Fruit fly (Drosophila melanogaster) ovary, adult (tissue): ENCODE results near the gene yem.

Experiments used
- CG17801 ChIP-seq: fragments of 200-800 bp; optimal IDR thresholded peaks from 2 replicates; lab custom pipeline; 2019; ENCODE audit warnings: missing biosample characterization, mild to moderate bottlenecking, missing genetic modification characterization, moderate library complexity; ENCODE audit not compliant: partially characterized antibody

The yem gene

DNA sequence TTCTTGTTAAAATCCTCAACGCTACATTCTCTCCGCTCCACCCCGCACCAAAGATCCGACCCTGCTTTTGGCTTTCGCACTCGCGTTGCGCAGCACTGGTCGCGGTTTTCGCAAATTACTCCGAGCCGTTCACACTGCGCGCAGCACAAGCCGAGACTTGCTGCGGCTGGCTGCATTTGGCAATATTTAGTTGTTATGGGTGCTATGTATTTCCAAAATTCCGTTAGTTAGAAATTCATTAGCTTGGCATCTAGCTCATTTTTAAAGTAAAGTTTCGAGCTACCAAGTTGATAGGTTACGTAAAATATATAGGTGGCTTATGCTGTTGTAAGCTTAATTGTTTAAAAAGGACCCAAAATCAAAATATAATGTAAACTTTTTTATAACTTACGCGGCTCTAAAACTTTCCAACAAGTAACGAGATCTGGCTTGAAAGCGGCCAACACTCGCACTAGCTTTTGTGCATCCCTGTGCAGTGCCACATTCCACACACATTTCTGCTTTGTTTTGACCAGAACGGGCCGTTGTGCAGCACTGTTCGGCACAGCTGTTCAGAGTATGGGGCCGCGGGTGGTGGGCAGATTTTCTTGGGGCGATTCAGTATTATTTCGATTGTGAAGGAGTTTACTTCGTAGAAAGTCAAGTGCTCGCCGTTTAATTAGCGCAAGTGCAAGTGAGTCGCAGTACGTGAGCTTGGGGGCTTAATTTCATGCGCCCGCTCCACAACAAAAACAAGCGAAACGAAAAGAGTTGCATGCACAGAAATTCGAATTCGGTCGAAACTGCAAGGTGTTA lies at the start of gene yem, which contains the start of gene Ctl2:
Gene yem, minus strand, starts transcription at position 63 of the 795 bp plus-strand sequence.
Gene Ctl2, plus strand, starts transcription at position 554 of the 795 bp plus-strand sequence.
- TF ChIP-seq CG17801 (GFP tag; lab: Kevin White, UChicago) = peak; percentile 41

DNA sequence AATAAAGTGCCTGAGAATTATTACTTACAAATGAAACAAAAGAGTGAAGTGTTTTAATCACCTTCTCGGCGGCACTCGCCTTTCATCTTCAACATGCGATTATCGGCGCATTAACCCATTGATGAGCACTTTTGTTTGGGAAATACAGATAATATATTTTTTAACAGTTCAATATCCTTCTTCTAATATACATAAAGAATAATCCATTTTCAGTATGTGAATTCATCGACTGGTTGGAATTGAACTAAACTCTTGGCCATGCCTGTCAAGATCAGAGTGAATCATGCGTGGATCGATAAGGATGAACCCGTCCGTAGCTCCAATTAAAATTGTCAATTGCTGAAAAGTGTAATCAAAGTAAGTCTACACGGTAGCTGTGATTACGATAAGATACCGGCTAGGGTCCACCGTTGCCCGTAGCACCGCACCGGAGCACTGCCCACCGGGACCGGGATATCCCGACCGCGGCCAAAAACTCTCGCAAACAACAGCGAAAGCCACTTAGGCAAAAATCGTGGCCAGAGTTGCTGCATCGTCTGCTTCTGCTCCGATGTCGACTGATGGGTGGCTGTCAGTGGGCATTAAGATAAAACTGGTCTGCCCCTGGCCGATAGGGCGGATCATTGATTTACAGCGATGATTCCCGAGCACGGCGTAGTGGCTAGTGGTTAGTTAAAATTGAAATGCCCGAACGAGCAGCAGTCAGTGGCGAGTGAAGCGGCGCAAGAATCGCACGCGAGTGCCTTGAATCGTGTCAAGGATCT lies 42.4 kb upstream of the yem start, which contains the start of gene CG11898:
Gene CG11898, plus strand, starts transcription at position 714 of the 764 bp plus-strand sequence.
- TF ChIP-seq CG17801 (GFP tag; lab: Kevin White, UChicago) = no peak

DNA sequence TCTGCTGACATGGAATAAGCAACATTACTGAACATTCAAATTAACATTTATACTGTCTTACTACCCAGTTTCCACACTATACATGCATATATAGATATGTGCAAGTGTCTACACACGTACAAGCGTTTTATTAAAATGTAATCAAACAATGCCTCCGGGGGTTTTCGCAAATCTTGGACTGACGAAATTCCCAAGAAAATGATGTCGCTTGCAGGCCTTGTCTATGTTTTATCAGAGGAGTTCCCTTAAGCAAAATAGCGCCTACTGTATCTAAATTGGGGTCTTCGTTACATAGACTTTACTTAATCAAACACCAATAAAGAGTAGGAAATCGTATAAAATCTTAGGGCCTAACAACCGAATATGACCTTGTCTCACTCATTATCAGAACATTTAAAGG lies 36.9 kb upstream of the yem start:
- no peak for TF ChIP-seq CG17801 (GFP tag; lab: Kevin White, UChicago)

DNA sequence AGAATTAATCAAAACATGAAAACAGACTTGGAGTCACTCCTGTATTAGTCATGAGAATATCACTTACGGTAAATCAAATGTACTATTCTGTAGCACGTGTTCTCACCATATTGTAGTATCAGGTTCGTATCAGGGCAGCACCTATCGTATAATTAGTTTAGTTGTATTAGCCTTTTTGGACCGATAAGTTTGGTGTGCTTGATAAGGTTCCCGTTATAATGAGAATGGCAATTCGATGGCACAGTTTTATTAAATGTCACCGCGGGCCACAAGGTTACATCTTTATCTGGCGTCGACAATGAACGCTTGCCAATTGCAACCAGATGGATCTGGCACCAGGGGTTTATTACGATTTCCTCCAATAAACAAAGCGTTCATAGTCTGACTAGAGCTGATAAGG lies 36.0 kb upstream of the yem start:
- no peak for TF ChIP-seq CG17801 (GFP tag; lab: Kevin White, UChicago)

DNA sequence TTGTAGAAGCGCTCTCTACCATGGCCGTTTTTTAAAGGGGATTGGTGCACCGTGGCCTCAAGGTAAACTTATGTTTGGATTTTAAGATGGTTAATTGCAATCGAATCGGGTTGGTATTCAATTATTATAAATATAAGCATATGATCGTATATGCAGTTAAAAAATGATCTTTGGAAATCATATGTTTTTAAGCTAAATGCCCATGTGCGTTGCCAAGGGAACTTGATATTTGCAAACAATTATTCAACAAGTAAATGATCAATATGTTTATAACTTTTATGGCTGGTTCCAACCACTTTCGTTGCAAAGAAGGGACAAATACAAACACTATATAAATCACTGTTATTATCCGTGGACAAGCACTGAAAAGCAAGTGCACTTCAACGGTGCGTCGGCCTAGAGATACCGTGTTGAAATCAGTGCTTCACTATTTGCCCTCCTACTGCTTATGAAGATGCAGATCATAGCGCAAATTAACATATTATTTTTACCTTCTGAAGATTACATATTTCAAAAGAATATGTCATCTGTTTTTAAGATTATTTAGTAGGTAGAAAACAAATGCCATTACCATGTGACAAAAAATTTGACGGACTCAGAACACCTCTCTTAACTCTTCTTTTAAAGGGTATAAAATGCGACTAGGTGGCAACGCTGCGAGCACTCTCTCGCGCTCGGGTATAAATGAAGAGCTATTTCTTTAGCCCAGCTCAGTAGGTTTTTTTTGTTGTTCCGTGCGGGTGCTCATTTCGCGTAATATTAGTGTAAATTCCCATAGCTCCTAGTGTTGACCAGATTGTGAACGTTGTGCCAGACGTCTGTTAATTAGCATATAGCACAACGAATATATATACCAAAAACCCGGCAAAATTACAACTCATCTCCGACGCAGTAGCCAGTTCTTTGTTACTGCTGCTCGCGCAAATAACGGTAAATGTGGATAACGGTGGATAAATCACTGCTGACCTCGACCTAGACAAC lies 35.0 kb upstream of the yem start, which contains the start of gene rdog:
Gene rdog, plus strand, starts transcription at position 705 of the 981 bp plus-strand sequence.
- TF ChIP-seq CG17801 (GFP tag; lab: Kevin White, UChicago) = peak; percentile 36

DNA sequence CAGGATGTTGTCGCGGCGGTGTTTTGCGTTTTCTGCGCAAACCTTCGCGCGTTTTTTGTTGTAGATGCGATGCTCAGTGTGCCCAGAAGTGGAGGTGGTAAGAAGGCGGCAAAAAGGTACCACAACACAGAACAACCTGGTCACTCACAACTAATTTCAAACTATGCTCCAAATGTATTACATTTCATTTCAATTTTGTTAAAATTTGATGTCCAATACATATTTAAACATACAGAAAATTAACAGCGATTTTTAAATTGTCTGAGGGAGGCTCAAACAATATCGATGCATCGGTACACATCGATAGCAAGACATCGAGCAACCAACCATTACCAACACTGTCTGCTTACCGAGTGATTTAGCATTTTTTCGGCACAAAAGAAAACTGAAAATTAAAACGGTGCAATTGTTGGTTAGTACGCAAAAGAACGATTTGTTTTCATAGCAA lies 30.5 kb upstream of the yem start, which contains the start of the genes Slbp and Rpn2:
Gene Slbp, minus strand, starts transcription at position 70 of the 448 bp plus-strand sequence.
Gene Rpn2, plus strand, starts transcription at position 328 of the 448 bp plus-strand sequence.
- TF ChIP-seq CG17801 (GFP tag; lab: Kevin White, UChicago) = peak; percentile 62

DNA sequence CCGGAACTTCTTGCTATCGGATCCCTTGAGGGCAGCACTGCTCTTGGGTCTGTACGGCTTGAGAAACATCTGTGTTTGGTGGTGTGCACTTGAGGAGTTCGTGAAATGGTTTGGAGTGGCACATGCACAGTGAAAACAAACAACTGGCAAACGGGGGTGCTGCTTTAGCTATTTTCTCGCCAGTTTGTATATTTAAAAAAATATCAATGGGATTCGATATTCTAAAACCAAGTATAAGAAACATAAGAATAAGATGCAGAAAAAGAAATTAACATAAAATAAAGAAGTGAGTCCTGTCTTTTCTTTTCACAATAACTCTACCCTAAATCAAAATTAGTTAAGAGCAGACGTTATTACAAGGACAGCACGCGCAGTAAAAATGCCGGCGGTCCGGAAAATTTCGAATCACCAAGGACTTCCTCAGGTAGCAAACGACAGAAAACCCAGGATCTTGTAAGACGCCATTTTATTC lies 29.0 kb upstream of the yem start, which contains the start of gene eIF2D:
Gene eIF2D, minus strand, starts transcription at position 174 of the 472 bp plus-strand sequence.
- TF ChIP-seq CG17801 (GFP tag; lab: Kevin White, UChicago) = peak; percentile 70

DNA sequence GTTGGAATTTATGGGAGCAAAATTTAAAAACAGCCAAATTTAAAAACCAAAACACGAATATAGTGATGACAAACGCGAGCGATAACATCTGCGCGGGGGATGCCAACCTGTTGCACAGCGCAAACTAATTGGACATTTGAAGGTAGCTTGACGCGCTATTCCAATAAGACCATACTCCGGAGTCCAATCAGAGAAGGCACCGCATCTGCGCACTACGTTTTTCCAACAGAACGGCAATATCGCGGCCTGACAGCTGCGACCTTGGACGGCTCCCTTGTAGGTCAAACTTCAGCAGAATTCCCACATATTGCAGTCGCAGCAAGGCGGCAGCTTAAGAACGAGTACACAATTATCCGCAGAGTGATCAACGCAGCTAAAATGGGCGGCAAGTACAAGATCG lies 25.4 kb upstream of the yem start, which contains the start of the genes CG11882 and Pglym78:
Gene CG11882, minus strand, starts transcription at position 101 of the 400 bp plus-strand sequence.
Gene Pglym78, plus strand, starts transcription at position 177 of the 400 bp plus-strand sequence.
- TF ChIP-seq CG17801 (GFP tag; lab: Kevin White, UChicago) = no peak

DNA sequence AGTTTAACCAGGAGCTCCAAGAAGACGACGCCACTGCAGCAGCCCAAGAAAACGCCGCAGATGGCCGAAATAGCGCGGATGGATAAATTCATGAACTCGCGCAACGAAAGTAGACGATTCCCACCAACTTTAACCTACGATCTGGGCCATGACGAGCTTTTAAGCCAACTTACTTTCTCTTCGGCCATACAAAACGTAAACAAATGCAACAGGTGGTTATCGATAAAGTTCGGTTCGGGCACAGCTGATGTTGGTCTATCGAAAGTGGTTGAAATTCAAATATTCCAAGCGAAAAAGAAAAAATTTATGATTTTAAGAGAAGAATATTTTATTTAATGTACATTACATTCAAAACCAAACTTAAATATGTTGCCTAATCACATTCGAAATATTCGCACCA lies 24.0 kb upstream of the yem start, which contains the start of gene CG14511:
Gene CG14511, minus strand, starts transcription at position 184 of the 400 bp plus-strand sequence.
- no peak for TF ChIP-seq CG17801 (GFP tag; lab: Kevin White, UChicago)

DNA sequence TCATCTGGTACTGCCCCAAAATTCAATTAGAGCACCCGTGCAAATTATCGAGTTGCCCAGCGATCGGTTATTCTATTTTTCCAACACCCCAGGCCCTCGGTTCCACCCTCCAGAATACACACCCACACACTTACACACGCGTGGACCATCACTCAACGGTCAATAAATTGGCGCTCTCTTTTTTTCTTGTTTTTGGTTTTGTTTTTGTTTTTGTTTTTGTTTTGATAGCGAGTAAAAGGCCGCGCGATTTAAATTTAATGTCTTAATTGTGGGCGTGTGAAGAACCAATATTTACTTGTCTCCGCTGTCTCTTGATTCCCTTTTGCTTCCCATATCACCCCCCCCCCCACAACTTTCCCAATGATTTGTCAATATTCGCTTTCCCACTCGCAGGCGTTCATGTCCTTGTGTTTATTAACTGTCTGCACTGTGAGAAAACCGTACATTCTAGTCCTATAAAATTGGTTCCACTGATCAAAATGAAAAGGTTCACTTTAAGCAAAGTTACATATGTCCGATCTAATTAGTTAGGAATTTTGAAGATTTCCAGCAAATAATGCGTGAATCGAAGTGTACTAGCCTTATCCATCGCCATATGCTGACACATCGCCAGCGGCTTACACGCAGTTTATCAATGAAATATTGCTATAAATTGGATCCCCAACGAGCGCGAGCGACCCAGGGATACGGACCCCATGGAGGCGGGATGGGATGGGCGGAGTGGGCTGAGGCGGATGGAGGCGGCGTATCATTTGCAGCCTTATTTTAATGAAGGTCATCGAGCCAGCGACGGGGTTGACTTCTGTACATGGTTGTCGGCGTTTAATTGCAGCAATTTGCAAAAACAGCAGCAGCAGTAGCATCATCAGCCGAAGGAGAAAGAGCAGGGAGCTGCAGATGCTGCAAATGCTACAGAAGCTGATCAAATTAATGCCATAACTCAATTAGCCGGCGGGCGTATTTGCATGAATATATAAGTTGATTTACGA lies 17.4 kb upstream of the yem start:
- no peak for TF ChIP-seq CG17801 (GFP tag; lab: Kevin White, UChicago)

DNA sequence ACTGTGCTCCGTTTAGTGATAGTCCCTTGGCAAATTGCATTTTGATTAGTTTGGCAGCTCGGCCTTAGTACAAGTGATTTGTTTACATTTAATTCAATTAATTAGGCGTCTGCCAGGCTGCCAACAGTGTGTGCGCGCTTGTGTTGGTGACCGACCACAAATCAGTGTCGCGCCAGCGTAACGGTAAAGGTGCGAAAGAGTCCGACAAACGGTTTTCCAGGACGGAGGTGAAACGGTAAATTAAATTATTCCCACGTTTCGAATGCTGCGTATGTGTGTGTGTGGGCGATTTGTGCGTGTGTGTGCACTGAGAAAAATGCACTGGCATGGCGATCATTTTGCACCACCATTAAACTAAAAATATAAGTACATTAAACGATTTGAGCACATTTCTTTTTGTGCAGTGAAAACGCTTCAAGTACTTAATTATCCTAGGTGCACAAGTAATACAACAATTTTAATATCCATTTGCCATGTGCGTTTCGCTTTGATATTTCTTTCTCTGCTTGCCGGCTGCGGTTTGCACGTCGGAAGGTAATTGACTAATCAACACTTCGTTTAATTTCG lies 16.4 kb upstream of the yem start:
- peak; percentile 68 for TF ChIP-seq CG17801 (GFP tag; lab: Kevin White, UChicago)

DNA sequence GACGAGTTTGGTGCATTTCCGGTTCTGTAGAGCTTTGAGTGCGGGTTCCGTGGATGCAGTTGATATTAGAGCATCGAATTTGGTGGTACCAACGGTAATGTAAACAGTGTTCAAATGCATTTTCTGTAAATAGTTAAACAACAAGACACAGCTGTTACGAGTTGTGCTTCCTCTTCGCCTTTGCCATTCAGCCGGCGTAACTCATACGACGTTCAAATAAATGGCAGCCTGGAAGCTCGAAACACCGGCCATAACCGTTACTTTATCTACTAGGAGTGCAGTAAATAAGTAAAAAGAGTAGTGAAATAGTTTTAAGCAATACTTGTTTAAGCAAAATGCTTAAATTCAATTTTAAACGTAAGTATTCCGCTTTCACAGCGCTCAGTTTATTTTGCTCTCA lies 15.7 kb upstream of the yem start, which contains the start of the genes Alg13 and superdeath:
Gene Alg13, minus strand, starts transcription at position 167 of the 400 bp plus-strand sequence.
Gene superdeath, plus strand, starts transcription at position 256 of the 400 bp plus-strand sequence.
- TF ChIP-seq CG17801 (GFP tag; lab: Kevin White, UChicago) = no peak
